Worm (Caenorhabditis elegans) whole organism, L1 larva: ENCODE measurements around the gene pxn-1.
"Not testable (repeated sequence)": the region's sequence is repeated elsewhere in the genome, so short reads cannot be mapped to it uniquely, and the experiment has no call there.

Source experiments
- efl-1 ChIP-seq, 4 experiments: fragments of 150-350 bp; optimal IDR thresholded peaks in 3 of 4; peaks in 1 of 4; 1 replicate in 1 of 4; 2 replicates in 3 of 4; lab custom pipeline; 2014; ENCODE audit warnings: missing biosample characterization in 2 of 4, missing genetic modification characterization in 2 of 4, missing genetic modification reagents in 2 of 4
- ets-5 ChIP-seq: fragments of 200-800 bp; sonication (Bioruptor generic); IDR thresholded peaks from 2 replicates; pipeline ENCODE4 v1.3.6; 2022; ENCODE audit warnings: missing genetic modification characterization, missing compliant biosample characterization
- fkh-10 ChIP-seq: sonication (generic microtip); optimal IDR thresholded peaks from 2 replicates; lab custom pipeline; 2017; ENCODE audit warnings: missing biosample characterization, missing genetic modification reagents, missing genetic modification characterization
- lin-15B ChIP-seq: fragments of 150-350 bp; sonication (generic microtip); optimal IDR thresholded peaks from 3 replicates; lab custom pipeline; 2014; ENCODE audit warnings: missing biosample characterization, missing genetic modification characterization
- nhr-11 ChIP-seq: fragments of 150-350 bp; optimal IDR thresholded peaks from 2 replicates; lab custom pipeline; 2014; ENCODE audit warnings: missing biosample characterization, missing genetic modification characterization
- nhr-237 ChIP-seq: fragments of 150-350 bp; optimal IDR thresholded peaks from 2 replicates; lab custom pipeline; 2014; ENCODE audit warnings: missing biosample characterization, missing genetic modification characterization
- nhr-28 ChIP-seq: fragments of 150-350 bp; optimal IDR thresholded peaks from 2 replicates; lab custom pipeline; 2014; ENCODE audit warnings: missing biosample characterization, missing genetic modification characterization
- ztf-11 ChIP-seq, 2 experiments: sonication (generic microtip); optimal IDR thresholded peaks; 2 replicates each; lab custom pipeline; 2016 to 2017; ENCODE audit warnings: missing genetic modification characterization in 2 of 2, missing biosample characterization in 1 of 2, missing compliant biosample characterization in 1 of 2

DNA sequence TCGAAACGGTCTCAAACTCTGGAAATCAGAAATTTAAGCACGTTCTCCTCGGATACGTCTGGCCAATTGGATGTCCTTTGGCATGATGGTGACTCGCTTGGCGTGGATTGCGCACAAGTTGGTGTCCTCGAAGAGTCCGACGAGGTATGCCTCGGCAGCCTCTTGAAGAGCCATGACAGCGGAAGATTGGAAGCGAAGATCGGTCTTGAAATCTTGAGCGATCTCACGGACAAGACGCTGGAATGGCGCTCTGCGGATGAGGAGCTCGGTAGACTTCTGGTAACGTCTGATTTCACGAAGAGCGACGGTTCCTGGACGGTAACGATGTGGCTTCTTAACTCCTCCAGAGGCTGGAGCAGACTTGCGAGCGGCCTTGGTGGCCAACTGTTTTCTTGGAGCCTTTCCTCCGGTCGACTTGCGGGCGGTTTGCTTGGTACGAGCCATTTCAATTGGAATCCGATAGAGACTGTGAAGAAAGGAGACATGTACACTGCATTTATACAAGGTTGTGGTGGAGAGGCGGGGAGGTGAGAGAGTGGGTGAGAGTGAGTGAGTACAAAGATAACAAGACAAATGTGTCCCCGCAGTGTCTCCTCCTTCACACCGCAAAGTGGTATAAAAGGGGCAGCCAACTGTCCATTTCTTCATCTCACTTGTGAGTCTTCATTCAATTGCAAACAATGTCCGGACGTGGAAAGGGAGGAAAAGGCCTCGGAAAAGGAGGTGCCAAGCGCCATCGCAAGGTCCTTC lies 40.0 kb downstream of the pxn-1 start, which contains the start of the genes his-6 and his-5:
- TF ChIP-seq nhr-28 (tag; lab: Kevin White, UChicago); lin-15B; nhr-237 (tag; lab: Kevin White, UChicago); efl-1 (optimal IDR thresholded peaks at IDR 0.05; lab: Kevin White, UChicago); efl-1 (GFP tag; optimal IDR thresholded peaks at IDR 0.05 in 1 of 2; lab: Kevin White, UChicago); nhr-11 (tag; lab: Kevin White, UChicago); ets-5 (GFP tag; lab: Robert Waterston, UW); fkh-10 (GFP tag; lab: Kevin White, UChicago): not testable (repeated sequence)
- TF ChIP-seq ztf-11 (tag; optimal IDR thresholded peaks at IDR 0.05; lab: Kevin White, UChicago), result peak in 1 of 2 experiments; percentile 60
